Fruit fly (Drosophila melanogaster) whole organism, embryonic: ENCODE measurements around the gene Ras85D.

Experiments used
- Antp ChIP-seq: fragments of 200-800 bp; sonication (Bioruptor generic); optimal IDR thresholded peaks from 3 replicates; lab custom pipeline; 2016; ENCODE audit warnings: missing biosample characterization, missing genetic modification characterization
- Atf3 ChIP-seq: fragments of 200-800 bp; sonication (Bioruptor generic); optimal IDR thresholded peaks from 3 replicates; lab custom pipeline; 2016; ENCODE audit warnings: missing biosample characterization, missing genetic modification characterization
- Awh ChIP-seq: fragments of 200-800 bp; sonication (Bioruptor generic); IDR thresholded peaks from 2 replicates; pipeline ENCODE4, ENCODE4 v1.3.6; 2022; ENCODE audit warnings: missing biosample characterization, missing genetic modification characterization
- CG11093 ChIP-seq: fragments of 200-800 bp; sonication (Bioruptor generic); IDR thresholded peaks from 3 replicates; pipeline ENCODE4 v1.3.6; 2022; ENCODE audit warnings: missing biosample characterization, missing genetic modification characterization
- CG11560 ChIP-seq: fragments of 200-800 bp; sonication (Bioruptor generic); IDR thresholded peaks from 3 replicates; pipeline ENCODE4 v1.3.6; 2022; ENCODE audit warnings: missing biosample characterization, missing genetic modification characterization
- CG12155 ChIP-seq: fragments of 200-800 bp; sonication (Bioruptor generic); optimal IDR thresholded peaks from 3 replicates; lab custom pipeline; 2016; ENCODE audit warnings: missing biosample characterization, missing genetic modification characterization
- CG14667 ChIP-seq: fragments of 200-800 bp; sonication (Bioruptor generic); IDR thresholded peaks from 2 replicates; pipeline ENCODE4 v1.3.6; 2022; ENCODE audit warnings: missing biosample characterization, missing genetic modification characterization
- CG17612 ChIP-seq: fragments of 200-800 bp; sonication (Bioruptor generic); IDR thresholded peaks from 2 replicates; pipeline ENCODE4 v1.3.6; 2022; ENCODE audit warnings: missing biosample characterization, missing genetic modification characterization
- CG2116 ChIP-seq: fragments of 200-800 bp; sonication (Bioruptor generic); optimal IDR thresholded peaks from 3 replicates; lab custom pipeline; 2018; ENCODE audit warnings: missing biosample characterization, mild to moderate bottlenecking, missing genetic modification characterization
- CG2129 ChIP-seq: fragments of 200-800 bp; sonication (Bioruptor generic); IDR thresholded peaks from 2 replicates; pipeline ENCODE4 v1.3.6; 2022; ENCODE audit warnings: missing biosample characterization, missing genetic modification characterization; ENCODE audit not compliant: partially characterized antibody
- CG3163 ChIP-seq: fragments of 200-800 bp; sonication (Bioruptor generic); optimal IDR thresholded peaks from 3 replicates; lab custom pipeline; 2016; ENCODE audit warnings: missing biosample characterization, missing genetic modification characterization
- CG32767 ChIP-seq: fragments of 200-800 bp; sonication (Bioruptor generic); IDR thresholded peaks from 2 replicates; pipeline ENCODE4 v1.3.6; 2022; ENCODE audit warnings: missing biosample characterization, missing genetic modification characterization
- CG33213 ChIP-seq: fragments of 200-800 bp; sonication (Bioruptor generic); optimal IDR thresholded peaks from 3 replicates; lab custom pipeline; 2016; ENCODE audit warnings: missing biosample characterization, missing genetic modification characterization
- CG4328 ChIP-seq: fragments of 200-800 bp; sonication (Bioruptor generic); optimal IDR thresholded peaks from 3 replicates; lab custom pipeline; 2017; ENCODE audit warnings: missing biosample characterization, missing genetic modification reagents, missing genetic modification characterization
- CG4360 ChIP-seq: fragments of 200-800 bp; sonication (Bioruptor generic); IDR thresholded peaks from 2 replicates; pipeline ENCODE4 v1.3.6; 2022; ENCODE audit warnings: missing biosample characterization, missing genetic modification characterization
- CG7271 ChIP-seq: fragments of 200-800 bp; sonication (Bioruptor generic); optimal IDR thresholded peaks from 2 replicates; lab custom pipeline; 2018; ENCODE audit warnings: missing biosample characterization, mild to moderate bottlenecking, missing genetic modification characterization, moderate library complexity
- D19B ChIP-seq: fragments of 200-800 bp; sonication (Bioruptor generic); optimal IDR thresholded peaks from 2 replicates; lab custom pipeline; 2017; ENCODE audit warnings: missing biosample characterization, mild to moderate bottlenecking, missing genetic modification characterization
- Dad ChIP-seq: fragments of 200-800 bp; sonication (Bioruptor generic); optimal IDR thresholded peaks from 3 replicates; lab custom pipeline; 2016; ENCODE audit warnings: missing biosample characterization, missing genetic modification characterization
- Doc2 ChIP-seq: fragments of 200-800 bp; sonication (Bioruptor generic); IDR thresholded peaks from 2 replicates; pipeline ENCODE4 v1.3.6; 2022; ENCODE audit warnings: missing biosample characterization, missing genetic modification characterization
- Fer3 ChIP-seq: fragments of 200-800 bp; sonication (Bioruptor generic); optimal IDR thresholded peaks from 2 replicates; lab custom pipeline; 2018; ENCODE audit warnings: missing biosample characterization, mild to moderate bottlenecking, missing genetic modification characterization, moderate library complexity
- Gug ChIP-seq: fragments of 200-800 bp; sonication (Bioruptor generic); IDR thresholded peaks from 4 replicates; pipeline ENCODE4 v1.3.6; 2022; ENCODE audit warnings: missing biosample characterization, missing genetic modification characterization
- Lim3 ChIP-seq: fragments of 200-800 bp; sonication (Bioruptor generic); IDR thresholded peaks from 2 replicates; pipeline ENCODE4 v1.3.6; 2022; ENCODE audit warnings: missing biosample characterization, missing genetic modification characterization
- NC2α ChIP-seq: fragments of 200-800 bp; sonication (Bioruptor generic); optimal IDR thresholded peaks from 2 replicates; lab custom pipeline; 2016; ENCODE audit warnings: missing biosample characterization, missing genetic modification characterization
- NfI ChIP-seq: fragments of 200-800 bp; sonication (Bioruptor generic); optimal IDR thresholded peaks from 3 replicates; lab custom pipeline; 2018; ENCODE audit warnings: missing biosample characterization, mild to moderate bottlenecking, missing genetic modification characterization, moderate library complexity
- Opbp ChIP-seq: fragments of 200-800 bp; sonication (Bioruptor generic); IDR thresholded peaks from 3 replicates; pipeline ENCODE4 v1.3.6; 2022; ENCODE audit warnings: missing biosample characterization, missing genetic modification characterization; ENCODE audit not compliant: partially characterized antibody
- Poxn ChIP-seq: fragments of 200-800 bp; sonication (Bioruptor generic); IDR thresholded peaks from 2 replicates; pipeline ENCODE4 v1.3.6; 2022; ENCODE audit warnings: missing biosample characterization, missing genetic modification characterization
- Sox102F ChIP-seq: fragments of 200-800 bp; sonication (Bioruptor generic); optimal IDR thresholded peaks from 2 replicates; lab custom pipeline; 2018; ENCODE audit warnings: missing biosample characterization, mild to moderate bottlenecking, missing genetic modification characterization, moderate library complexity
- ac ChIP-seq: fragments of 200-800 bp; sonication (Bioruptor generic); optimal IDR thresholded peaks from 3 replicates; lab custom pipeline; 2017; ENCODE audit warnings: missing biosample characterization, mild to moderate bottlenecking, missing genetic modification characterization
- bbx ChIP-seq: fragments of 200-800 bp; sonication (Bioruptor generic); IDR thresholded peaks from 2 replicates; pipeline ENCODE4 v1.3.6; 2022; ENCODE audit warnings: missing biosample characterization, missing genetic modification characterization; ENCODE audit not compliant: partially characterized antibody
- bigmax ChIP-seq: fragments of 200-800 bp; sonication (Bioruptor generic); optimal IDR thresholded peaks from 2 replicates; lab custom pipeline; 2018; ENCODE audit warnings: missing biosample characterization, mild to moderate bottlenecking, missing genetic modification characterization
- chinmo ChIP-seq: fragments of 200-800 bp; sonication (Bioruptor generic); IDR thresholded peaks from 4 replicates; pipeline ENCODE4 v1.3.6; 2022; ENCODE audit warnings: missing biosample characterization, missing genetic modification characterization; ENCODE audit not compliant: partially characterized antibody
- crc ChIP-seq: fragments of 200-800 bp; sonication (Bioruptor generic); optimal IDR thresholded peaks from 2 replicates; lab custom pipeline; 2016; ENCODE audit warnings: missing biosample characterization, missing genetic modification characterization
- crp ChIP-seq, 2 experiments: fragments of 200-800 bp; sonication (Bioruptor generic); optimal IDR thresholded peaks; 2 replicates in 1 of 2; 3 replicates in 1 of 2; lab custom pipeline; 2017; ENCODE audit warnings: missing biosample characterization in 2 of 2, missing genetic modification characterization in 2 of 2, mild to moderate bottlenecking in 1 of 2, moderate library complexity in 1 of 2
- danr ChIP-seq: fragments of 200-800 bp; sonication (Bioruptor generic); IDR thresholded peaks from 2 replicates; pipeline ENCODE4 v1.3.6; 2022; ENCODE audit warnings: missing biosample characterization, missing genetic modification characterization
- dimm ChIP-seq: fragments of 200-800 bp; sonication (Bioruptor generic); IDR thresholded peaks from 2 replicates; pipeline ENCODE4 v1.3.6; 2022; ENCODE audit warnings: missing biosample characterization, missing genetic modification characterization
- eyg ChIP-seq: fragments of 200-800 bp; sonication (Bioruptor generic); optimal IDR thresholded peaks from 3 replicates; lab custom pipeline; 2016; ENCODE audit warnings: missing biosample characterization, missing genetic modification characterization
- gcm ChIP-seq: fragments of 200-800 bp; sonication (Bioruptor generic); optimal IDR thresholded peaks from 2 replicates; lab custom pipeline; 2019; ENCODE audit warnings: missing biosample characterization, mild to moderate bottlenecking, missing genetic modification characterization, moderate library complexity
- gcm2 ChIP-seq: fragments of 200-800 bp; sonication (Bioruptor generic); optimal IDR thresholded peaks from 2 replicates; lab custom pipeline; 2016; ENCODE audit warnings: missing biosample characterization, missing genetic modification characterization
- gro ChIP-seq: fragments of 200-800 bp; sonication (Bioruptor generic); optimal IDR thresholded peaks from 2 replicates; lab custom pipeline; 2016; ENCODE audit warnings: missing biosample characterization, missing genetic modification characterization
- jigr1 ChIP-seq: fragments of 200-800 bp; sonication (Bioruptor generic); IDR thresholded peaks from 3 replicates; pipeline ENCODE4 v1.3.6; 2022; ENCODE audit warnings: missing biosample characterization, missing genetic modification characterization
- ken ChIP-seq: fragments of 200-800 bp; sonication (Bioruptor generic); IDR thresholded peaks from 3 replicates; pipeline ENCODE4 v1.3.6; 2022; ENCODE audit warnings: missing biosample characterization, missing genetic modification characterization
- nmo ChIP-seq: fragments of 200-800 bp; sonication (Bioruptor generic); optimal IDR thresholded peaks from 2 replicates; lab custom pipeline; 2018; ENCODE audit warnings: missing biosample characterization, mild to moderate bottlenecking, missing genetic modification characterization, moderate library complexity
- onecut ChIP-seq: fragments of 200-800 bp; sonication (Bioruptor generic); IDR thresholded peaks from 2 replicates; pipeline ENCODE4 v1.3.6; 2022; ENCODE audit warnings: missing biosample characterization, missing genetic modification characterization
- psq ChIP-seq: fragments of 200-800 bp; sonication (Bioruptor generic); optimal IDR thresholded peaks from 2 replicates; lab custom pipeline; 2017; ENCODE audit warnings: missing biosample characterization, missing genetic modification characterization
- pzg ChIP-seq: fragments of 200-800 bp; sonication (Bioruptor generic); optimal IDR thresholded peaks from 3 replicates; lab custom pipeline; 2018; ENCODE audit warnings: missing biosample characterization, mild to moderate bottlenecking, missing genetic modification characterization, moderate library complexity
- sob ChIP-seq: fragments of 200-800 bp; sonication (Bioruptor generic); IDR thresholded peaks from 2 replicates; pipeline ENCODE4 v1.3.6; 2022; ENCODE audit warnings: missing biosample characterization, missing genetic modification characterization
- stc ChIP-seq: fragments of 200-800 bp; sonication (Bioruptor generic); IDR thresholded peaks from 2 replicates; pipeline ENCODE4 v1.3.6; 2022; ENCODE audit warnings: missing biosample characterization, missing genetic modification characterization
- tgo ChIP-seq: fragments of 200-800 bp; sonication (Bioruptor generic); IDR thresholded peaks from 3 replicates; pipeline ENCODE4 v1.3.6; 2022; ENCODE audit warnings: missing biosample characterization, missing genetic modification characterization
- trem ChIP-seq: fragments of 200-800 bp; optimal IDR thresholded peaks from 3 replicates; lab custom pipeline; 2019; ENCODE audit warnings: missing biosample characterization, mild to moderate bottlenecking, missing genetic modification characterization, moderate library complexity
- trh ChIP-seq: fragments of 200-800 bp; sonication (Bioruptor generic); optimal IDR thresholded peaks from 2 replicates; lab custom pipeline; 2016; ENCODE audit warnings: missing biosample characterization, missing genetic modification characterization
- usp ChIP-seq: fragments of >200 bp; optimal IDR thresholded peaks from 2 replicates; lab custom pipeline; 2017; ENCODE audit warnings: missing biosample characterization, missing genetic modification characterization

Ras85D gene

DNA sequence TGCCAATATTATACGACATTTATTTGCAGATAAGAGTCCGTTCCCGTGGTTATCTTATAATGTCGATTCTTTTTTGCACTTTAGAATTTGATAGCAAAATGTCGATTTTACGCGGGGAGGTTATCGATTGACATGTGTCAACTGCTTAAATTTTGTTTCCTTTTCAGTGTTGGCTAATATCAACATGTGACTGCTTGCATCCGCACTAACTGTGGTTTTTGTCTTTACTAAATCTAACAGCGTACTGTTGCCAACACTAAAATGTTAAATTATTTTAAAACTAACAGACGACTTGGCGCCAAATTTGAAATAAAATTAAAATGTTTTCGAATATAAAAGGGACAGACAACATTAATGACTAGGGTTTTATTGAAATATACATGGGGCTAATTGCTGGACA, 16.1 kb downstream of the Ras85D start (continued):
- TF ChIP-seq CG17612 (peak; percentile 34; the same call in 1 of the 2 replicates), jigr1 (GFP tag; lab: Robert Waterston, UW) (no peak), Dad (peak; percentile 81), Fer3 (tag; lab: Kevin White, UChicago) (peak; percentile 60), onecut (GFP tag; lab: Robert Waterston, UW) (no peak), tgo (GFP tag; lab: Robert Waterston, UW) (0 out of 3 replicates have a peak, but pooled peaks have one; percentile 23), pzg (GFP tag; lab: Kevin White, UChicago) (peak; percentile 99), Atf3 (GFP tag; lab: Kevin White, UChicago) (peak; percentile 40), eyg (GFP tag; lab: Kevin White, UChicago) (peak; percentile 80), Sox102F (GFP tag; lab: Kevin White, UChicago) (peak; percentile 51), chinmo (peak; percentile 54; the same call in 2 of the 4 replicates), bbx (GFP tag; lab: Robert Waterston, UW) (peak; percentile 60; the same call in 1 of the 2 replicates), trem (tag; lab: Kevin White, UChicago) (peak; percentile 84), bigmax (peak; percentile 29), CG7271 (tag; lab: Kevin White, UChicago) (no peak), CG14667 (GFP tag; lab: Robert Waterston, UW) (no peak), CG4360 (no peak), stc (GFP tag; lab: Robert Waterston, UW) (no peak), ken (peak; percentile 85), psq (GFP tag; lab: Kevin White, UChicago) (peak; percentile 44), CG12155 (GFP tag; lab: Kevin White, UChicago) (peak; percentile 78), CG11093 (GFP tag; lab: Robert Waterston, UW) (no peak), CG3163 (peak; percentile 73), CG33213 (GFP tag; lab: Kevin White, UChicago) (peak; percentile 90), Poxn (GFP tag; lab: Robert Waterston, UW) (no peak), Opbp (peak; percentile 70), crp (GFP tag; optimal IDR thresholded peaks at IDR 0.05; lab: Kevin White, UChicago) (peak in 1 of 2 experiments; percentile 3), gro (GFP tag; lab: Kevin White, UChicago) (peak; percentile 95), CG2129 (GFP tag; lab: Robert Waterston, UW) (no peak), CG2116 (GFP tag; lab: Kevin White, UChicago) (peak; percentile 81), Antp (GFP tag; lab: Kevin White, UChicago) (peak; percentile 83), nmo (GFP tag; lab: Kevin White, UChicago) (peak; percentile 78), danr (GFP tag; lab: Robert Waterston, UW) (0 out of 2 replicates have a peak, but pooled peaks have one; percentile 30), Awh (GFP tag; lab: Robert Waterston, UW) (no peak), Doc2 (GFP tag; lab: Robert Waterston, UW) (no peak), NfI (GFP tag; lab: Kevin White, UChicago) (peak; percentile 87), sob (GFP tag; lab: Robert Waterston, UW) (peak; percentile 85), gcm (GFP tag; lab: Kevin White, UChicago) (peak; percentile 27), crc (GFP tag; lab: Kevin White, UChicago) (peak; percentile 68), CG11560 (peak; percentile 75; the same call in 2 of the 3 replicates), dimm (GFP tag; lab: Robert Waterston, UW) (no peak), usp (GFP tag; lab: Kevin White, UChicago) (no peak), NC2α (GFP tag; lab: Kevin White, UChicago) (peak; percentile 36), Lim3 (GFP tag; lab: Robert Waterston, UW) (no peak), CG4328 (GFP tag; lab: Kevin White, UChicago) (peak; percentile 36), D19B (GFP tag; lab: Kevin White, UChicago) (peak; percentile 12), gcm2 (GFP tag; lab: Kevin White, UChicago) (peak; percentile 49), Gug (peak; percentile 57; the same call in 2 of the 4 replicates), ac (no peak), trh (GFP tag; lab: Kevin White, UChicago) (peak; percentile 70), CG32767 (GFP tag; lab: Robert Waterston, UW) (no peak)
